Fruit fly (Drosophila melanogaster) ovary, adult (tissue): Measurements from ENCODE around the gene CG46440.

Source experiments
- CG17801 ChIP-seq: fragments of 200-800 bp; optimal IDR thresholded peaks from 2 replicates; lab custom pipeline; 2019; ENCODE audit warnings: missing biosample characterization, mild to moderate bottlenecking, missing genetic modification characterization, moderate library complexity; ENCODE audit not compliant: partially characterized antibody

The CG46440 gene

DNA sequence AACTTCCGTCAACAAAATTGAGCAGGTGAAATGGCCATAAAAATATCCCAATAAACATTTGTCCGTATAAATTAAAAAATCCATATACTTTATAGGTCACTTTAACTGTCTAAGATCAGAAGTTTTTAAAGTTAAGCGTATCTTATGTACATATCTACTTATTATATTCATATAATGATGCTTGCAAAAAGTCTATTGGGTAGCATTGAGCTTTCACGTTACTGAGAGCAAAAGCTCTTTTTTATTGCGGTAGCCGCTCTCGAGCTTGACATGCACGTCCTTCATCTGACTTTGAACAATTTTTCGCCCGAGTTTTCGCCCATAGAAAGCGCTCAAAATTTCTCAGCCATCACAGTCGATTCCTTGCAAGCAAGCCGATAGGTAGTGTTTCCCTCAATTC, 10.2 kb upstream of the CG46440 start, which contains the start of gene Gapdh2:
Gapdh2 (plus strand) TSS at position 283 of the 400 bp plus-strand sequence.
- peak; percentile 100 for TF ChIP-seq CG17801 (GFP tag; lab: Kevin White, UChicago)

DNA sequence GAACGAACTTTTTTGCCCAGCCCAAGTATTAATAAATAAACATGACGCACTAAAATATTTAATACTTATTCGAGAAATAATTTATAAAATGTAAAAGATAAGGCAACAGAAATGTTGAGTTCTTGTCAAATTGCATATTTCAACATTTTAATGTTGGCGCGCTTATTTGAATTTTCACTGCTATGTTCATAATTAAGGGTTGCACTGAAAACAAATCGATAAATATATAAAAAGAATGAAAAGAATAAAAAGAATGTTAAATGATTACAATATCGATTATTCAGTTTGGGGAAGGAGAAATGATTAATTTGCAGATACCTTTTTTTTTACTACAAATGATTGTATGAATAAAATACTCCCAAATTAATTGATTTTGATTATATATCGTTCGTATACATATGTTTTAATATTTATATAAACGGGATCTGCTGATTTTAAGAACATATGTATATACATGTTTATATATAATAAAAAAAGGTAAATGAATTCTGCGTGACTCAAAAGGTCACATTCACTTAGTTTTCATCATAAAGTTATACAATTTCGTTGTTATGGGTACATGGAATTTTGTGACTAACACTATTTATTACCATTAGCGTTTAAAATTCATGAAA, 9.3 kb upstream of the CG46440 start:
- peak; percentile 14 for TF ChIP-seq CG17801 (GFP tag; lab: Kevin White, UChicago)

DNA sequence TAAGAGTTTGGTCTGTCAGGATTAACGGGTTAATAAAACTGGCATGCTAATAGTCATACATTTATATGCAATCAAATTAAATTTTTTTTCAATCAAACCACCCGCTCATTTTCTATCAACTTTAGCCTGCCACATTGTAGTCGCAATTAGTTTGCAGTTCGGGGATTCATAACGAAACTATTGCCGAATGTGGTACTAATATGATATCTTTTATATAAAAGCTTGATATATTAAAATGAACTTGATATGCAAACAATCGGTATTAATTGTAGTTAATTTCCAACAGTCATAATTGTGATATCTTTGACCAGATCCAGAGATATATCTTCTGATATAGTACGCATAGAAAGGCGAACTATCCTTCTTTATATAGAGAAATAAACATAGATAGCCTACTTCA, 8.4 kb upstream of the CG46440 start:
- TF ChIP-seq CG17801 (GFP tag; lab: Kevin White, UChicago) = no peak

DNA sequence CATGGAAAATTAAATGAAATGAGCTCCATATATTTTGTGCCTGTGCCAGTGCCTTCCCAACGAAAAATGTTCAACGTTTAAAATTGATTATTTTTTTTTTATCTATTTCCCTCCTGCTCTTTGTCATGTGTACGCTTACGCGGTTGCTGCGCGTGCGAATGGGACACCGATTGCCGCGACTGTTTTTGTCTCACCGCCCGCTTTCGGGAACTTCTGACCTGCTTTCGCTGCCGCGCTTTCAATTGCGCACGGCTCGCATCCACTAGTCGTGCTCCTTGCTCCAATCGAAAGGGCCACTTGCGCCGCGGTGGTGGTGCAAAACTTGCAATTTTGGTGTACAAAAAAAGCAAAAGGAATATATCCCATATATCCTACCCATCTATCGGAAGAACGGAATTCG, 2.9 kb upstream of the CG46440 start:
- peak; percentile 85 for TF ChIP-seq CG17801 (GFP tag; lab: Kevin White, UChicago)

DNA sequence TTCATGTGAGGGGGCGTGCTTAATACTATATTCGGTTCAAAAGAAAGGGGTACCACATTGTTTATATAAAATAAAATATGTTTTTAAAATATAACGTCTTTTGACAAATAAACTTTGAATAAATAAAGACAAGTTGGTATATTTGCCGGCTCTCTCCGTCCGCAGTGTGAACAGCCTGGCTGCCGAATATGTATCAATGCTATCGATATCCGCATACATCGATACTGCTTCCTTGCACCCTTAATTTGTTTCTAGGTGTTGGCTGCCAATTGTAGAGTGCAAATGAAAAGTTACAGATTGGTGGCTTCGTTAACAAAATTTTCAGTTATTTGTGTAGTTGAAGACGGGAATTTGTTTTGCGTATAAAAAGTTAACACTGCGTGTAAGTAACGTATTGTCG, 2.2 kb upstream of the CG46440 start, which contains the start of gene Gbeta13F:
Gbeta13F (plus strand) TSS at position 247 of the 400 bp plus-strand sequence.
- no peak for TF ChIP-seq CG17801 (GFP tag; lab: Kevin White, UChicago)

DNA sequence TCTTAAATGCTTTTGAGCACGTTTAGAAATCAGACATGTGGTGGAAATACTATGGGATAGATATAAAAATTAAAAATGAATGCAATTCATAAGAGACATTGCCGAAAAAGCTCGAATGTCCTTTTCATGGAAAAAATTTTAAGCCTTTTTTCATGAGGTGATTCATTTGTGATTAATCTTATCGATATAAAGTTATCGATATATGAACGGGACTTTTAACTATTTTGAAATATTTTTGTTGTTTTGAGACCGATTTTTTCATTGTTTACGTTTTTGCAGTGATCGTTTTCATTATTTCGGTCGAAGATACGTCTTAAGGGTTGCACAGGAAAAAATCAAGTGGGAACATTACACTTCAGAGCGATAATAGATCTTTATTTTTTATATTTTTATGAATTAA, 1.8 kb upstream of the CG46440 start, which contains the start of gene AlkB:
AlkB (minus strand) TSS at position 101 of the 400 bp plus-strand sequence.
- no peak for TF ChIP-seq CG17801 (GFP tag; lab: Kevin White, UChicago)

DNA sequence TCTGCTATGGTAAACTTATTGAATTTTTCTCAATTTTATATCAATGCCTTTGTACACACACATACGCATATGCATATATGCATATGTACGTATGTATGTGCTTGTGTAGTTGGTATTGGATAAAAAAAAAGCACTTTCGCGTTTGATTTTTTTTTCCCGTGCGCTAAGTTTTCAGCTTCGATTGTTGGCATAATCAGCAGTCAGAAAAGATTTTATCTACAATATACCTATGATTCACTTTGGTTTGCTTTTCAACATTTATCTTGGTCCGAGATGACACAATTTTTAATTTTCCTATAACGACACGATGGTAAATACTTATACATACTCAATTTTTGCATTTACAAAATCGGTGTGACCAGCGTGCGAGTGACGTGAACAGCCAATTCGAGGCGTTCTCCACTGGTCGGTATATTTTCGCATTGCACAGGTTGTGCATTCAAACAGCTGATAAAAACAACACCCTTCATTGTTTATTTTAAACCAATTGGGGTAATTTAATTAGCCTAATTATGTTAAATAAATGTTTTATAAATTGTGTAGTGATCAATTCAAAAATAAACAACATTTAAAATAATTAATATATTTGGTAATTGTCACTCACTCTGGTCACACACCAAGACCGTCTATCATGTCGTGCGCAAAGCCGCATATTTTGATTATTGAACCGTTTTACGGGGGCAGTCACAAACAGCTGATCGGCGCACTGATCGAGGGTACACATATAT, 4.6 kb downstream of the CG46440 start, which contains the start of the genes UBL3 and CG15914:
UBL3 (minus strand) TSS at position 361 of the 728 bp plus-strand sequence.
CG15914 (plus strand) TSS at position 607 of the 728 bp plus-strand sequence.
- TF ChIP-seq CG17801 (GFP tag; lab: Kevin White, UChicago) = peak; percentile 56

DNA sequence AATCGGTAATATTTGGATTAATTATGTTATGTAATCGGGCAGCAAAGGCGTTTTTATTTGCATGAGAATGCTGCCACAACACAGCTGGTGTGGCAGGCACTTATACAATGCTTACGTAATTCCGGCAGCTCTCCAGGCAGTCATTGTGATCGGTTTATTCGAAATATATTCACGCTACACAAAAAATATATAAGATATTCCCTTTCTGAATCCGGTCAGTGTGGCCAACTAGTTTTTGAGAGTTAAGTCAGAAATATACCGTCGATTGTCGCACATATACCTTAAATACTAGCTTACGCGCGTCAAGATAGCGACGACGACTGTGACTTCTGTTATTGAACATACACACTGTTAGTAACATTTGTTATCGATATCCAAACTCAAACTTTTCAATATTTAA, 8.6 kb downstream of the CG46440 start, which contains the start of gene sun:
sun (minus strand) TSS at position 238 of the 400 bp plus-strand sequence.
- TF ChIP-seq CG17801 (GFP tag; lab: Kevin White, UChicago) = peak; percentile 19

DNA sequence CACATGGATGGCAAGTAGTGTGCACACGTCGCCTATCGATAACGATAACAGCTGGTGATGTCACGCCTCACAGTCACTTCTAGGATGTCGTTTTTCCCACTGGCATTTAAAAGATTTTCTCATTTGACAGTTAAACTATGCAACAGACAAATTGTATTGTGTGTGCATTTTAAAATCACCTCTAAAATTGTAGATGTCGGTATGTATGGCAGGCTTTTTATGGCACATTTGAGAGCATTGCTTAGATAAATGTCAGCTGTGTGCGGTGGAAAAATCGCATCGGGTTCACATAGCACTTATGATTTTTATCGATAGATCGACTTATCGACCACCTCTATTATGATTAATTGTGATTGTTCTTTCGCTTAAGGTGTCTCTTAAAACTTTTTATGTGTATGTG, 13.5 kb downstream of the CG46440 start, which contains the start of the genes ArgRS and CG8578:
ArgRS (minus strand) TSS at position 7 of the 400 bp plus-strand sequence.
CG8578 (plus strand) TSS at position 338 of the 400 bp plus-strand sequence.
- peak; percentile 20 for TF ChIP-seq CG17801 (GFP tag; lab: Kevin White, UChicago)

DNA sequence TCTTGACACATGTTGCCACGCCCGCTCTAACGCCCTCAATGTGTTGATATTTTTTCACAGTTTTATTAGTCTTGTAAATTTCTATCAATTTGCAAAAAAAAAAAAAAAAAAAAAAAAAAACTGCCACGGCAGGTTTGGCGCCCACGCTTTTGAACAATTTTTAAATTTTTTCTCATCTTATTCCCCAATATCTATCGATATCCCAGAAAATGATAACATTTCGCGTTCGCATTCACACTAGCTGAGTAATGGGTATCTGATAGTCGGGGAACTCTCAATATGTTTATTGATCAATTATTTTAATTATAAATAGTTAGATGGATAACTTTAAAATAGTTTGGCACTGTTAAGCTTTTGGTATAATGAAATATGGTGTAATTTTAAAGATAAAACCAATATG, 16.3 kb downstream of the CG46440 start:
- TF ChIP-seq CG17801 (GFP tag; lab: Kevin White, UChicago) = no peak

DNA sequence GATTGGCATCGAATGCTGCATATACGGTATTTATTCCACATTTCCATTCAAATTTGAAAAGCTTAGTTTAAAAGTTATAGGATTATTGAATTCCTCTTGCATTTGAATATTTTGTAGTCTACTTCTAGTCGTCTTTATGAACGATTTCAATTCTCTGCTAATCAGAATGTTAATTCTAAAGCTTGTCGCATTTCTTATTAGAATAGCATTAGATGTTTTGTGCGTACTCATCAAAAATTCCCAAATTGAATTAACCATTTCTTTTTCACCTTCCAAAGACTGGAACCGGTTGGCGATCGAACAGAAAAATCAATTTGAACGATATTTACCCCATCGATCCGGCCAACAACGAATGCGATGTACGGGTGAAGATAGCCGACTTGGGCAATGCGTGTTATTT, 17.6 kb downstream of the CG46440 start:
- TF ChIP-seq CG17801 (GFP tag; lab: Kevin White, UChicago) = no peak

DNA sequence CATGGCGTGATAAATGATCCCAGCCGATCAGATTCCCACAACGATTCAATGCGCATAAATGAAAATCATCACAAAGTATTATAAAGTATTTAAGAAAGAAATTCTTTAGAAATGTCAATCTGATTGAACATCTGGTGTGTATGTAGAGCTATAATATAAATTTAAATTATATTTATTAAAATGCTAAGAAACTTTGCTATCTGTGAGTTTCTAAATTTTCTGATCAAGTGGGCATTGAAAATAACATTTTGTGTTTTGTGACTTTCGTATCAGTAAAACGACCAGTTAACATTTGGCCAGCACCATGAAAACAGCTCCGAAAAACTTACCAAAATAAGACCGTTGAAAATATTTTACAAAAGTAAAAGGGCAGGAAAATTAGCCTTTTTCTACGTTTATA, 20.1 kb downstream of the CG46440 start, which contains the start of gene CG8565:
CG8565 (plus strand) TSS at position 301 of the 400 bp plus-strand sequence.
- no peak for TF ChIP-seq CG17801 (GFP tag; lab: Kevin White, UChicago)

DNA sequence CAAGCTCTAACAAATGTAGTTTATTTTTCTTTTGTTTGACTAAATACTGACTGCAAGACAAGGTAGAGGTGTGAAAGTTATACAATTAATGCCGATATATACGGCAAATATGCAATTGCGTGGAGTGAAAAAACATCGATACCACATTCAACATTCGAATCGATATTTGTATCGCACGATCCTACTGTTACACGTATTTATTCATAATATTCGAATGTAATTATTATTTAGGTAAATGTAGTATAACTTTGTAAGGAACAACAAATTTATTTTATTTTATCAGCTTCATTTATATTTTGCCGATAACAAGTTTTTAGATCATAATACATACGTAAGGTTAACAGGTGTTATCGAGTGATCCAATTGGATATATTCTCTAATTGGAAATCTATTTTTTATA, 22.2 kb downstream of the CG46440 start, which contains the start of gene Chc:
Chc (minus strand) TSS at position 98 of the 400 bp plus-strand sequence.
- no peak for TF ChIP-seq CG17801 (GFP tag; lab: Kevin White, UChicago)

DNA sequence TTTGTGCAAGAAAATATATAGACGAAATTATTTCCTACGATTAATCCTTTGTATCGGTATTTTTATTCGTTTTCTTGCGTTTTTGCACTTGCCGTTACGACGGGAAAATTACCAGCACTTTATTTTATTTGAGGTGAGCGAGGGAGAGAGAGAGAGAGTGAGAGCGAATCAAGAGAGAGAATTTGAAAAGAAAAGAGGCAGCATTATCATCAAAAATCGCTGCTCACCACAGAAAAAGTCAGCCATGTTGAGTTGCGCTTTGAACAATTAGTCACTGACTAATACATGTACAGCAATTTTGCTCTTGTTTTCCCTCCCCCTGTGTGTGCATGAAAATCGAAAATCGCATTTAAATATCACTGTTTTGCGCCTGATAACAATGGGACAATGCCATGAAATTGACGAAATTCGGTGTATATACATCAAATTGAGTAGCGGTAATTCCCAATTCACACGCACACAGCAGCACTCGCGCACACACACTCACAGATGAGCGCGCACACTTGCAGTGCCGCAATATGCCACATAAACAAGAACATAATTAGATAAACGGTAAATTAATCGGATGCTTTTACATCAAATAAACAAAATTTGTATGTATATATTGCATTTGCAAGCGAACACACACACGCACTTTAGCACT, 22.9 kb downstream of the CG46440 start:
- TF ChIP-seq CG17801 (GFP tag; lab: Kevin White, UChicago) = no peak

DNA sequence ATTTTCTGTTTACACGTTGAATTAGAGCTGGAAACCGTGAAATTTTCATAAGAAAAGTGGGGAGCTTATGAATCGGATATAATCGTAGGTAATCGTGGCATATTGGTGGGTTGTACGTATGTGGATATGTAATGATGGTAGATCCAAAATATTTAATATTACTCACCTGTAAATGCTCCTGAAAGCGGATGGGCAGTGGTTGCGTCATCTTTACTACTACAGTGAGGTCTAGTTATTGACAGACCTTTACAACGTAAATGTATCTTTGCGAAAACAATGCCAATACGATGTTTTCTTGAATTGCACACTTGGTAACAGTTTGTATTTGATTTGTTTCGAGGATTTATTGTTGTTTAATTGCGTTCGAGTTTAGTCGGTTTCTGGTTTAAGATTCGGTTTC, 23.7 kb downstream of the CG46440 start:
- no peak for TF ChIP-seq CG17801 (GFP tag; lab: Kevin White, UChicago)
